Fruit fly (Drosophila melanogaster) whole organism, prepupa: ENCODE data around the gene Cep97.
A peak's percentile ranks its signal among the peaks of the same experiment; 100 is the strongest.

ENCODE experiments used
- CG10631 ChIP-seq: fragments of 200-800 bp; sonication (Bioruptor generic); optimal IDR thresholded peaks from 2 replicates; lab custom pipeline; 2016; ENCODE audit warnings: missing biosample characterization, missing genetic modification characterization
- CG10669 ChIP-seq: fragments of 200-800 bp; sonication (Bioruptor generic); optimal IDR thresholded peaks from 3 replicates; lab custom pipeline; 2018; ENCODE audit warnings: missing biosample characterization, mild to moderate bottlenecking, missing genetic modification characterization, moderate library complexity
- CG11294 ChIP-seq: fragments of 200-800 bp; sonication (Bioruptor generic); IDR thresholded peaks from 2 replicates; pipeline ENCODE4 v1.3.6; 2022; ENCODE audit warnings: missing biosample characterization, missing genetic modification characterization
- CG11902 ChIP-seq: fragments of 200-800 bp; sonication (Bioruptor generic); optimal IDR thresholded peaks from 3 replicates; lab custom pipeline; 2016; ENCODE audit warnings: missing biosample characterization, missing genetic modification characterization
- CG15336 ChIP-seq: fragments of 200-800 bp; sonication (Bioruptor generic); IDR thresholded peaks from 2 replicates; pipeline ENCODE4 v1.3.6; 2022; ENCODE audit warnings: missing biosample characterization, missing genetic modification characterization
- CG3032 ChIP-seq: fragments of 200-800 bp; optimal IDR thresholded peaks from 2 replicates; lab custom pipeline; 2019; ENCODE audit warnings: missing biosample characterization, mild to moderate bottlenecking, missing genetic modification characterization, moderate library complexity
- CG31627 ChIP-seq: fragments of 200-800 bp; sonication (Bioruptor generic); optimal IDR thresholded peaks from 3 replicates; lab custom pipeline; 2016; ENCODE audit warnings: missing biosample characterization, missing genetic modification characterization
- CG34406 ChIP-seq: fragments of 200-800 bp; sonication (Bioruptor generic); optimal IDR thresholded peaks from 3 replicates; lab custom pipeline; 2016; ENCODE audit warnings: missing biosample characterization, missing genetic modification characterization
- CG3919 ChIP-seq: fragments of 200-800 bp; sonication (Bioruptor generic); optimal IDR thresholded peaks from 3 replicates; lab custom pipeline; 2016; ENCODE audit warnings: missing biosample characterization, missing genetic modification characterization
- CG6163 ChIP-seq: fragments of 200-800 bp; sonication (Bioruptor generic); IDR thresholded peaks from 3 replicates; pipeline ENCODE4 v1.3.6; 2022; ENCODE audit warnings: missing biosample characterization, missing genetic modification characterization
- CG6792 ChIP-seq: fragments of 200-800 bp; sonication (Bioruptor generic); optimal IDR thresholded peaks from 3 replicates; lab custom pipeline; 2016; ENCODE audit warnings: missing biosample characterization, missing genetic modification characterization
- CG6808 ChIP-seq: fragments of 200-800 bp; sonication (Bioruptor generic); optimal IDR thresholded peaks from 3 replicates; lab custom pipeline; 2017; ENCODE audit warnings: missing biosample characterization, missing genetic modification characterization, mild to moderate bottlenecking, moderate library complexity, missing genetic modification reagents
- CG6854 ChIP-seq: fragments of 200-800 bp; sonication (Bioruptor generic); optimal IDR thresholded peaks from 2 replicates; lab custom pipeline; 2017; ENCODE audit warnings: missing biosample characterization, mild to moderate bottlenecking, missing genetic modification characterization
- CG7368 ChIP-seq: fragments of 200-800 bp; sonication (Bioruptor generic); optimal IDR thresholded peaks from 3 replicates; lab custom pipeline; 2016; ENCODE audit warnings: missing biosample characterization, missing genetic modification characterization
- CG8319 ChIP-seq: fragments of 200-800 bp; sonication (Bioruptor generic); optimal IDR thresholded peaks from 3 replicates; lab custom pipeline; 2016; ENCODE audit warnings: missing biosample characterization, missing genetic modification characterization
- CG8632 ChIP-seq: fragments of 200-800 bp; sonication (Bioruptor generic); optimal IDR thresholded peaks from 3 replicates; lab custom pipeline; 2016; ENCODE audit warnings: missing biosample characterization, missing genetic modification characterization
- Eip75B ChIP-seq: fragments of 200-800 bp; sonication (Bioruptor generic); optimal IDR thresholded peaks from 3 replicates; lab custom pipeline; 2016; ENCODE audit warnings: missing biosample characterization, missing genetic modification characterization
- Eip78C ChIP-seq: fragments of 200-800 bp; sonication (Bioruptor generic); peaks from one replicate; lab custom pipeline; 2016; ENCODE audit warnings: missing biosample characterization, missing genetic modification characterization
- Ets96B ChIP-seq: fragments of 200-800 bp; optimal IDR thresholded peaks from 2 replicates; lab custom pipeline; 2019; ENCODE audit warnings: missing biosample characterization, mild to moderate bottlenecking, missing genetic modification characterization, moderate library complexity
- Gug ChIP-seq: fragments of 200-800 bp; sonication (Bioruptor generic); IDR thresholded peaks from 2 replicates; pipeline ENCODE4 v1.3.6; 2022; ENCODE audit warnings: missing biosample characterization, missing genetic modification characterization
- Hr38 ChIP-seq: sonication (Bioruptor generic); optimal IDR thresholded peaks from 2 replicates; lab custom pipeline; 2016; ENCODE audit warnings: missing biosample characterization, missing genetic modification characterization
- Hr4 ChIP-seq: fragments of 200-800 bp; sonication (Bioruptor generic); optimal IDR thresholded peaks from 3 replicates; lab custom pipeline; 2016; ENCODE audit warnings: missing biosample characterization, missing genetic modification characterization
- Met ChIP-seq: fragments of 200-800 bp; sonication (Bioruptor generic); optimal IDR thresholded peaks from 3 replicates; lab custom pipeline; 2016; ENCODE audit warnings: missing biosample characterization, missing genetic modification characterization
- OdsH ChIP-seq: fragments of 200-800 bp; sonication (Bioruptor generic); optimal IDR thresholded peaks from 3 replicates; lab custom pipeline; 2016; ENCODE audit warnings: missing biosample characterization, missing genetic modification characterization
- Smox ChIP-seq: fragments of 200-800 bp; sonication (Bioruptor generic); optimal IDR thresholded peaks from 3 replicates; lab custom pipeline; 2016; ENCODE audit warnings: missing biosample characterization, missing genetic modification characterization
- Sox102F ChIP-seq: fragments of 200-800 bp; sonication (Bioruptor generic); optimal IDR thresholded peaks from 2 replicates; lab custom pipeline; 2016; ENCODE audit warnings: missing biosample characterization, mild to moderate bottlenecking, missing genetic modification characterization
- Sox14 ChIP-seq: fragments of 200-800 bp; sonication (Bioruptor generic); optimal IDR thresholded peaks from 3 replicates; lab custom pipeline; 2016; ENCODE audit warnings: missing biosample characterization, missing genetic modification characterization
- achi ChIP-seq: fragments of 200-800 bp; sonication (Bioruptor generic); optimal IDR thresholded peaks from 3 replicates; lab custom pipeline; 2016; ENCODE audit warnings: missing biosample characterization, missing genetic modification characterization
- acj6 ChIP-seq: fragments of 200-800 bp; sonication (Bioruptor generic); optimal IDR thresholded peaks from 3 replicates; lab custom pipeline; 2016; ENCODE audit warnings: missing biosample characterization, missing genetic modification characterization
- cyc ChIP-seq: fragments of 200-800 bp; sonication (Bioruptor generic); optimal IDR thresholded peaks from 3 replicates; lab custom pipeline; 2016; ENCODE audit warnings: missing biosample characterization, missing genetic modification characterization
- dac ChIP-seq: fragments of 200-800 bp; sonication (Bioruptor generic); optimal IDR thresholded peaks from 2 replicates; lab custom pipeline; 2017; ENCODE audit warnings: missing biosample characterization, mild to moderate bottlenecking, missing genetic modification characterization
- dsx ChIP-seq: fragments of 200-800 bp; optimal IDR thresholded peaks from 3 replicates; lab custom pipeline; 2019; ENCODE audit warnings: missing biosample characterization, mild to moderate bottlenecking, missing genetic modification characterization, moderate library complexity; ENCODE audit not compliant: poor library complexity, severe bottlenecking
- eg ChIP-seq: fragments of 200-800 bp; sonication (Bioruptor generic); IDR thresholded peaks from 3 replicates; pipeline ENCODE4 v1.3.6; 2022; ENCODE audit warnings: missing biosample characterization, missing genetic modification characterization
- esn ChIP-seq: fragments of 200-800 bp; sonication (Bioruptor generic); optimal IDR thresholded peaks from 2 replicates; lab custom pipeline; 2016; ENCODE audit warnings: missing biosample characterization, mild to moderate bottlenecking, missing genetic modification characterization, moderate library complexity
- fd59A ChIP-seq: fragments of 200-800 bp; sonication (Bioruptor generic); optimal IDR thresholded peaks from 2 replicates; lab custom pipeline; 2017; ENCODE audit warnings: missing biosample characterization, mild to moderate bottlenecking, missing genetic modification characterization, missing genetic modification reagents
- fkh ChIP-seq: fragments of 200-800 bp; sonication (Bioruptor generic); optimal IDR thresholded peaks from 3 replicates; lab custom pipeline; 2017; ENCODE audit warnings: missing biosample characterization, mild to moderate bottlenecking, missing genetic modification characterization, moderate library complexity
- net ChIP-seq: fragments of 200-800 bp; sonication (Bioruptor generic); optimal IDR thresholded peaks from 3 replicates; lab custom pipeline; 2016; ENCODE audit warnings: missing biosample characterization, missing genetic modification characterization
- salr ChIP-seq, 2 experiments: fragments of 200-800 bp; sonication (Bioruptor generic); optimal IDR thresholded peaks; 3 replicates each; lab custom pipeline; 2016 to 2018; ENCODE audit warnings: missing biosample characterization in 2 of 2, missing genetic modification characterization in 2 of 2, mild to moderate bottlenecking in 1 of 2
- spab ChIP-seq: fragments of 200-800 bp; sonication (Bioruptor generic); optimal IDR thresholded peaks from 2 replicates; lab custom pipeline; 2017; ENCODE audit warnings: missing biosample characterization, mild to moderate bottlenecking, missing genetic modification characterization, missing genetic modification reagents
- ss ChIP-seq, 2 experiments: fragments of 200-800 bp; sonication (Bioruptor generic); optimal IDR thresholded peaks; 2 replicates in 1 of 2; 3 replicates in 1 of 2; lab custom pipeline; 2017 to 2018; ENCODE audit warnings: mild to moderate bottlenecking in 2 of 2, missing biosample characterization in 2 of 2, missing genetic modification characterization in 2 of 2, moderate library complexity in 1 of 2
- topi ChIP-seq: fragments of 200-800 bp; sonication (Bioruptor generic); optimal IDR thresholded peaks from 3 replicates; lab custom pipeline; 2016; ENCODE audit warnings: missing biosample characterization, missing genetic modification characterization
- vri ChIP-seq: fragments of 200-800 bp; sonication (Bioruptor generic); optimal IDR thresholded peaks from 3 replicates; lab custom pipeline; 2016; ENCODE audit warnings: missing biosample characterization, mild to moderate bottlenecking, missing genetic modification characterization

Gene Cep97

DNA sequence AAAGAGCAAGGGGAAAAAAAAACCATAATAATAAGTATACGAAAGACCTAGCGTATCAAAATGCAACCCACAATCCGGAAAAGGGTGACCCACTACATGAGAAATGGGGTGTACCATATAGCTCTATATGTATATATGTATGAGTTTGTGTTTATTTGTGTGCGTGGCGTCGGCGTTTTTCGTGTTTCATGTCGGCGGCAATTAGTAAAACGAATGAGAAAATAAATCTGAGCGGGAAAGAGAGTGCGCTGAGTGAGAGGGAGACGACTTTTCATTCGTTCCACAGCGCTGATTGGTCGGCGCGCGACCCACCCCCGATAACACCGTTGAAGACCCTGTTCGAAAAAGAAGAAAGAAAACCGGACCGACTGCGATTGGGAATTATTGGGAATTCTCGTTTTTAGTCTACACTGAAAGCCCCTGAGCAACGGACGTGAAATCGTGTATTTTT, 31.0 kb upstream of the Cep97 start, which contains the start of gene slp2:
slp2 (plus strand) TSS at position 401 of the 451 bp plus-strand sequence.
- TF ChIP-seq CG10669 (GFP tag; lab: Kevin White, UChicago) (no peak), OdsH (GFP tag; lab: Kevin White, UChicago) (no peak), CG3919 (GFP tag; lab: Kevin White, UChicago) (no peak), fd59A (GFP tag; lab: Kevin White, UChicago) (no peak), Smox (GFP tag; lab: Kevin White, UChicago) (no peak), net (GFP tag; lab: Kevin White, UChicago) (no peak), esn (GFP tag; lab: Kevin White, UChicago) (no peak), CG8632 (GFP tag; lab: Kevin White, UChicago) (no peak), eg (GFP tag; lab: Robert Waterston, UW) (0 out of 3 replicates have a peak, but pooled peaks have one; percentile 14), CG6792 (GFP tag; lab: Kevin White, UChicago) (no peak), fkh (GFP tag; lab: Kevin White, UChicago) (no peak), acj6 (GFP tag; lab: Kevin White, UChicago) (no peak), CG7368 (GFP tag; lab: Kevin White, UChicago) (no peak), cyc (GFP tag; lab: Kevin White, UChicago) (no peak), Eip78C (GFP tag; lab: Kevin White, UChicago) (peak; percentile 21), vri (no peak), dac (GFP tag; lab: Kevin White, UChicago) (no peak), CG15336 (0 out of 2 replicates have a peak, but pooled peaks have one; percentile 13)

DNA sequence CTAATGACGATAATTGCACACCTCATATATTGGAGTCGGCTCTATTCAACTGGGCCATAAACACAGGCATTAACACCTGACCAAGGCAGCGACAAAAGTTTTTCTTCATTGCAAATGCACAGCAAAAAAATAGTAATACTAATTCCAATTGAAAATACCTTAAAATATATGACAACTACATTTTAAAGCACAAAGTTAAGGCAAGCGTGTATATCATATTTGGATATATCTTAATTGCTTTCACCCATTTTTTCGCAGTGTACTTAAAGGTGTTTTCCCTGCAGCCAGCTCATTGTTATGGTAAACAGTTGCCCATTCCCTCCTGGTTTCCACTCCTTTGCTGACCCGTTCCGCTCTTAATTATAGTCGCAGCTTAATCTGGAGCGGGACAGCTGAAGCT, 26.5 kb upstream of the Cep97 start:
- TF ChIP-seq CG11902 (GFP tag; lab: Kevin White, UChicago): no peak
- TF ChIP-seq Sox102F (GFP tag; lab: Kevin White, UChicago): no peak
- no peak for TF ChIP-seq Hr4 (GFP tag; lab: Kevin White, UChicago)
- no peak for TF ChIP-seq CG6854 (GFP tag; lab: Kevin White, UChicago)
- no peak for TF ChIP-seq CG34406 (GFP tag; lab: Kevin White, UChicago)
- TF ChIP-seq topi (GFP tag; lab: Kevin White, UChicago): peak; percentile 11
- no peak for TF ChIP-seq Smox (GFP tag; lab: Kevin White, UChicago)
- peak; percentile 18 for TF ChIP-seq CG3032 (tag; lab: Kevin White, UChicago)
- peak; percentile 10 for TF ChIP-seq CG6808
- peak; percentile 18 for TF ChIP-seq CG10669 (GFP tag; lab: Kevin White, UChicago)
- peak; percentile 1 for TF ChIP-seq dsx (GFP tag; lab: Kevin White, UChicago)
- TF ChIP-seq CG10631 (GFP tag; lab: Kevin White, UChicago): peak; percentile 11
- peak; percentile 8 for TF ChIP-seq achi
- no peak for TF ChIP-seq Gug (GFP tag; lab: Robert Waterston, UW)
- peak; percentile 14 for TF ChIP-seq CG3919 (GFP tag; lab: Kevin White, UChicago)
- no peak for TF ChIP-seq fd59A (GFP tag; lab: Kevin White, UChicago)
- TF ChIP-seq cyc (GFP tag; lab: Kevin White, UChicago): no peak
- TF ChIP-seq vri: no peak
- no peak for TF ChIP-seq Sox14 (GFP tag; lab: Kevin White, UChicago)
- TF ChIP-seq spab (GFP tag; lab: Kevin White, UChicago): peak; percentile 5
- no peak for TF ChIP-seq CG11294 (GFP tag; lab: Robert Waterston, UW)
- TF ChIP-seq CG31627: no peak
- TF ChIP-seq Ets96B (tag; lab: Kevin White, UChicago): peak; percentile 32
- TF ChIP-seq Hr38 (GFP tag; lab: Kevin White, UChicago): no peak
- 0 out of 3 replicates have a peak, but pooled peaks have one; percentile 18 for TF ChIP-seq CG6163
- peak; percentile 56 for TF ChIP-seq Eip78C (GFP tag; lab: Kevin White, UChicago)
- TF ChIP-seq ss (GFP tag; optimal IDR thresholded peaks at IDR 0.05; lab: Kevin White, UChicago): no peak
- peak; percentile 2 for TF ChIP-seq CG8319
- no peak for TF ChIP-seq fkh (GFP tag; lab: Kevin White, UChicago)
- TF ChIP-seq Met (GFP tag; lab: Kevin White, UChicago): peak; percentile 4
- TF ChIP-seq salr (GFP tag; optimal IDR thresholded peaks at IDR 0.05; lab: Kevin White, UChicago): no peak
- TF ChIP-seq Eip75B (GFP tag; lab: Kevin White, UChicago): no peak
- TF ChIP-seq, all 60 proteins: peak for 14
